Worm (Caenorhabditis elegans): ENCODE results near the gene Y51H7BR.8.

The Y51H7BR.8 gene

DNA sequence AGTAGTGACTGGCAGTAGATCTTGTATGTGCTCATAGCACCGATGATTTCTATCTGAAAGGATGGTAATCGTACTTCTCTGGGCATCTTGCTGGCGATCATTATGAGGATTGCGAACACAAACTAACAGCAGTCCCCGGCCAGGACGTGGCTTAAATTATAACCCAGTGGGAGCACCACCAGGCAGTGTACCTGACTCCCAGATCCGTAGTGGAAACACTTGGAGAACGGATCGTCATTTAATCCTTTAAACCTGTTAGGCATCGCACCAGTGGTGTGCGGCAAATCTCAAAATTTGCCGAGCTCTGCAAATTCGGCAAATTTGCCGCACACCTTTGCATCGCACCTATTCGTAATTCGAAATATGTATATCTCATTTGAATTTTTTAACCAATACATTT lies 48.6 kb downstream of the Y51H7BR.8 start, which contains the start of gene K05F6.8:
Gene K05F6.8 (minus strand): TSS at position 101 of the 400 bp plus-strand sequence.
- no peak for TF ChIP-seq pes-1 (GFP tag; IDR thresholded peaks at IDR 0.05)
- no peak for TF ChIP-seq ets-7 (tag; optimal IDR thresholded peaks at IDR 0.05)

ce11 chrII:1568214-1568613 lies 49.2 kb downstream of the Y51H7BR.8 start, which contains the start of gene fbxb-49:
Gene fbxb-49, plus strand, starts transcription at chrII:1568514.
- TF ChIP-seq B0310.2 (tag; optimal IDR thresholded peaks at IDR 0.05) (no peak), hmbx-1 (tag; optimal IDR thresholded peaks at IDR 0.05) (no peak), ceh-13 (GFP tag; optimal IDR thresholded peaks at IDR 0.05) (no peak), hnd-1 (tag; optimal IDR thresholded peaks at IDR 0.05) (no peak)

All from whole organism, early embryonic.